Worm (Caenorhabditis elegans): ENCODE data around the gene sru-39.

DNA sequence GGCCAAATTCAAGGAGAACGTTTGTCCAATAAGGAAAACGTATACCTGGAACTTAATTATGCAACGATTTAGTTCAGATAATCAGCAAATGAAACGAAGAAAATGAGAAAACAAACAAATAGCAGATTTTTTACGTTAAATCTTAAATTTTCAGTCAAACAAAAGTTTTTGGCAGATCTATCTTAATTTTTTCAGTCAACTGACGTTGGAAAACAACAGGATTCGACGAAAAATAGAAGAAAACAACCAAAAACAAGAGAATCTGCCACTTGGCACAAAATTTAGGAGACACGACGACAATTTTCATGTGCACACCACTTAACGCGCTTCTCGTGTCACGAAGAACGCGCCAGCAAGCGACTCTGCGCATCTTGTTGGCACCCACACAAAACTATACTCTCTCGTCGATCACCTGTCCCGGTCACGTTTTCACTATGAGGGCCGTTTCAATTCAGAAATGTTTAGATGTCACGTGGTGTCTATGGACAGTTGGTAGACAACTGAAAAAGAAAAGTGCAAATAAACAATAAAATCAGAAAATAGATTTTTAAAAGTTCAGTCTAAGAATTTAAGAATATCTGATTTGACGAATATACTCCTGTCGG lies 13.5 kb upstream of the sru-39 start, which contains the start of gene ztf-7:
- no peak for TF ChIP-seq snpc-4 (tag; optimal IDR thresholded peaks at IDR 0.05)
- TF ChIP-seq unc-39 (tag; optimal IDR thresholded peaks at IDR 0.05) = no peak
- no peak for TF ChIP-seq mls-2 (tag; optimal IDR thresholded peaks at IDR 0.05)
